Worm (Caenorhabditis elegans): Measurements from ENCODE around the gene ets-4.

ets-4 gene

DNA sequence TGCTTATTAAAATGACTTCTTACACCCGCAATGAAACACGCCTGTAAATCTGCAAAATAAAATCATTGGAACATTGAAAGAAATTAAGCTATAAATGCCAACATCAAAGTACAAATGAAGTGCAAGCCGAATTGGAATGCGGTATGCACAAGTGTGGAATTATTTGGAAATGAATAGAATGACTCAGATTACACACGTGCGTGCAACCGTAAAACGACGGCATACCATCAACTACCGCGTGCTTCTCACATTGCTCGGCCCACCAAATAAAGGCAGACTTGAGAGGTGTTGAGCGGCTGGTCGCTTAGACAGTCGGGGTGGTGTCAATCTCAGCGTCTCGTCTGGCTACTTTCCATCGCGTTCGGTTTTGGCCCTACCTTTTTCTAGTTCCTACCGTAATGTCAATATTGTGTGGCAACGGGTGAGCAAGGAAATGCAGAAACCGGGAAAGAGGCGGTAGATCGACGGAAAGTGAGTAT is 43.7 kb downstream of the ets-4 start, which contains the start of gene aaim-1:
Gene aaim-1, minus strand, starts transcription at position 51 of the 479 bp plus-strand sequence.
- TF ChIP-seq nhr-23 (tag; optimal IDR thresholded peaks at IDR 0.05), result no peak
- TF ChIP-seq fos-1 (tag; optimal IDR thresholded peaks at IDR 0.05), result no peak
- TF ChIP-seq unc-62 (GFP tag; optimal IDR thresholded peaks at IDR 0.05), result no peak
- no peak for TF ChIP-seq nfya-1 (tag; optimal IDR thresholded peaks at IDR 0.05; ENCODE audit: insufficient read depth)
- no peak for TF ChIP-seq ztf-11 (tag; optimal IDR thresholded peaks at IDR 0.05)
- TF ChIP-seq skn-1 (tag; optimal IDR thresholded peaks at IDR 0.05), result no peak
- TF ChIP-seq ceh-16 (tag; optimal IDR thresholded peaks at IDR 0.05), result no peak
- no peak for TF ChIP-seq jun-1 (tag; optimal IDR thresholded peaks at IDR 0.05)
- TF ChIP-seq nhr-11 (tag; optimal IDR thresholded peaks at IDR 0.05), result no peak
- no peak for TF ChIP-seq pqm-1 (tag; optimal IDR thresholded peaks at IDR 0.05)
- TF ChIP-seq aly-2 (tag; optimal IDR thresholded peaks at IDR 0.05), result no peak
- TF ChIP-seq nhr-237 (tag; optimal IDR thresholded peaks at IDR 0.05), result no peak
- no peak for TF ChIP-seq ZK546.5 (tag; optimal IDR thresholded peaks at IDR 0.05)
- TF ChIP-seq egl-27 (tag; optimal IDR thresholded peaks at IDR 0.05), result no peak
- no peak for TF ChIP-seq nhr-76 (tag; optimal IDR thresholded peaks at IDR 0.05)

DNA sequence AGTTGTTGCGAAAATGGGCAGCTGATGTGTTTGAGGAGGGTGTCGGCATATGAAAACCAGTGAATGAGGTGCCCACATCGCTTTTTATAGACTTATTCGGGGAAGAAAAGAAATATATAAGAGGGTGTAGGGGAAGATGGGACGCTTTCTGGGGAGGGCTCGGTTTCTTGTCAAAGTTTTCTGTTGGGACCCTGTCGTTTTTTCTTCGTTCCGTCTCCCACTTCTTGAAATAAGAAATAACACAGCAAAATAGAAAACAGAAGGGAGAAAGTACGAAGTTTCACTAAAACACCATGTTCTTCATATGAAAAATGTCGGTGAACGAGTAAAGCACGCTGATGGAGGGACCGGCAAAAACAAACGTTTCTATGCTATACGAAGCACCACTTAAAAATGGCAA is 50.9 kb downstream of the ets-4 start, which contains the start of gene dop-3:
Gene dop-3, minus strand, starts transcription at position 101 of the 400 bp plus-strand sequence.
- TF ChIP-seq nhr-23 (tag; optimal IDR thresholded peaks at IDR 0.05) (no peak), elt-3 (tag; optimal IDR thresholded peaks at IDR 0.05) (no peak), aly-2 (tag; optimal IDR thresholded peaks at IDR 0.05) (no peak), pqm-1 (tag; optimal IDR thresholded peaks at IDR 0.05) (no peak), snpc-4 (tag; optimal IDR thresholded peaks at IDR 0.05) (no peak), mml-1 (tag; optimal IDR thresholded peaks at IDR 0.05) (no peak), R02D3.7 (tag; optimal IDR thresholded peaks at IDR 0.05) (no peak), nhr-43 (tag; optimal IDR thresholded peaks at IDR 0.05; ENCODE audit: poor library complexity, severe bottlenecking) (no peak), ceh-28 (tag; optimal IDR thresholded peaks at IDR 0.05) (no peak), nhr-25 (tag; optimal IDR thresholded peaks at IDR 0.05) (no peak), mdl-1 (tag; optimal IDR thresholded peaks at IDR 0.05) (no peak), nhr-28 (tag; optimal IDR thresholded peaks at IDR 0.05) (no peak), ama-1 (optimal IDR thresholded peaks at IDR 0.05) (no peak), sea-2 (GFP tag; optimal IDR thresholded peaks at IDR 0.05) (no peak), ceh-82 (tag; optimal IDR thresholded peaks at IDR 0.05) (no peak), unc-62 (GFP tag; optimal IDR thresholded peaks at IDR 0.05) (no peak), nhr-76 (tag; optimal IDR thresholded peaks at IDR 0.05) (no peak), skn-1 (tag; optimal IDR thresholded peaks at IDR 0.05) (no peak)

Data from whole organism, L3 larva.